Fruit fly (Drosophila melanogaster) whole organism, embryonic: ENCODE measurements around the gene Sirt6.

ENCODE experiments used
- Ada2b ChIP-seq: fragments of 200-800 bp; sonication (Bioruptor generic); IDR thresholded peaks from 2 replicates; pipeline ENCODE4 v1.3.6; 2022; ENCODE audit warnings: missing biosample characterization, missing genetic modification characterization
- Antp ChIP-seq: fragments of 200-800 bp; sonication (Bioruptor generic); optimal IDR thresholded peaks from 3 replicates; lab custom pipeline; 2016; ENCODE audit warnings: missing biosample characterization, missing genetic modification characterization
- CG11456 ChIP-seq: fragments of 200-800 bp; sonication (Bioruptor generic); IDR thresholded peaks from 3 replicates; pipeline ENCODE4 v1.3.6; 2022; ENCODE audit warnings: missing biosample characterization, missing genetic modification characterization
- CG11723 ChIP-seq: fragments of 200-800 bp; sonication (Bioruptor generic); optimal IDR thresholded peaks from 2 replicates; lab custom pipeline; 2017; ENCODE audit warnings: missing biosample characterization, mild to moderate bottlenecking, missing genetic modification characterization
- CG12659 ChIP-seq: fragments of 200-800 bp; sonication (Bioruptor generic); optimal IDR thresholded peaks from 3 replicates; lab custom pipeline; 2017; ENCODE audit warnings: mild to moderate bottlenecking, missing biosample characterization, missing genetic modification reagents, missing genetic modification characterization
- CG13287 ChIP-seq: fragments of 200-800 bp; sonication (Bioruptor generic); IDR thresholded peaks from 2 replicates; pipeline ENCODE4 v1.3.6; 2022; ENCODE audit warnings: missing biosample characterization, missing genetic modification characterization; ENCODE audit not compliant: partially characterized antibody
- CG14050 ChIP-seq: fragments of 200-800 bp; sonication (Bioruptor generic); IDR thresholded peaks from 3 replicates; pipeline ENCODE4 v1.3.6; 2022; ENCODE audit warnings: missing biosample characterization, missing genetic modification characterization
- CG14965 ChIP-seq: fragments of 200-800 bp; sonication (Bioruptor generic); optimal IDR thresholded peaks from 2 replicates; lab custom pipeline; 2016; ENCODE audit warnings: missing biosample characterization, missing genetic modification characterization, borderline replicate concordance
- CG15011 ChIP-seq: fragments of 200-800 bp; sonication (Bioruptor generic); optimal IDR thresholded peaks from 3 replicates; lab custom pipeline; 2018; ENCODE audit warnings: missing biosample characterization, mild to moderate bottlenecking, missing genetic modification characterization
- CG15696 ChIP-seq: fragments of 200-800 bp; sonication (Bioruptor generic); optimal IDR thresholded peaks from 2 replicates; lab custom pipeline; 2019; ENCODE audit warnings: missing biosample characterization, mild to moderate bottlenecking, missing genetic modification characterization, moderate library complexity
- CG18011 ChIP-seq: fragments of 200-800 bp; sonication (Bioruptor generic); optimal IDR thresholded peaks from 2 replicates; lab custom pipeline; 2017; ENCODE audit warnings: missing biosample characterization, missing genetic modification characterization, mild to moderate bottlenecking, moderate library complexity, missing genotype
- CG18599 ChIP-seq: fragments of 200-800 bp; sonication (Bioruptor generic); optimal IDR thresholded peaks from 3 replicates; lab custom pipeline; 2017; ENCODE audit warnings: missing biosample characterization, missing genetic modification characterization, mild to moderate bottlenecking, moderate library complexity, missing genetic modification reagents
- CG3407 ChIP-seq: fragments of 200-800 bp; sonication (Bioruptor generic); optimal IDR thresholded peaks from 2 replicates; lab custom pipeline; 2018; ENCODE audit warnings: missing biosample characterization, mild to moderate bottlenecking, missing genetic modification characterization
- CG34376 ChIP-seq: fragments of 200-800 bp; sonication (Bioruptor generic); optimal IDR thresholded peaks from 2 replicates; lab custom pipeline; 2018; ENCODE audit warnings: missing biosample characterization, mild to moderate bottlenecking, missing genetic modification characterization
- CG4282 ChIP-seq: fragments of 200-800 bp; sonication (Bioruptor generic); optimal IDR thresholded peaks from 2 replicates; lab custom pipeline; 2016; ENCODE audit warnings: missing biosample characterization, missing genetic modification characterization
- CG4404 ChIP-seq: fragments of 200-800 bp; sonication (Bioruptor generic); IDR thresholded peaks from 2 replicates; pipeline ENCODE4 v1.3.6; 2022; ENCODE audit warnings: missing biosample characterization, missing genetic modification characterization
- CG4707 ChIP-seq: fragments of 200-800 bp; sonication (Bioruptor generic); optimal IDR thresholded peaks from 2 replicates; lab custom pipeline; 2018; ENCODE audit warnings: missing biosample characterization, mild to moderate bottlenecking, missing genetic modification characterization, moderate library complexity
- CG4854 ChIP-seq: fragments of 200-800 bp; sonication (Bioruptor generic); optimal IDR thresholded peaks from 2 replicates; lab custom pipeline; 2016; ENCODE audit warnings: missing biosample characterization, missing genetic modification characterization, inconsistent platforms
- CG6654 ChIP-seq: fragments of 200-800 bp; sonication (Bioruptor generic); optimal IDR thresholded peaks from 2 replicates; lab custom pipeline; 2017; ENCODE audit warnings: missing biosample characterization, mild to moderate bottlenecking, missing genetic modification characterization
- CG6854 ChIP-seq: fragments of 200-800 bp; sonication (Bioruptor generic); optimal IDR thresholded peaks from 3 replicates; lab custom pipeline; 2017; ENCODE audit warnings: missing biosample characterization, mild to moderate bottlenecking, missing genetic modification characterization
- CG8478 ChIP-seq: fragments of >200 bp; optimal IDR thresholded peaks from 2 replicates; lab custom pipeline; 2018
- CG9932 ChIP-seq: fragments of 200-800 bp; sonication (Bioruptor generic); IDR thresholded peaks from 2 replicates; pipeline ENCODE4 v1.3.6; 2022; ENCODE audit warnings: missing biosample characterization, missing genetic modification characterization
- Dip2 ChIP-seq: fragments of 200-800 bp; sonication (Bioruptor generic); IDR thresholded peaks from 2 replicates; pipeline ENCODE4 v1.3.6; 2022; ENCODE audit warnings: missing biosample characterization, missing genetic modification characterization
- Dip3 ChIP-seq: fragments of 200-800 bp; sonication (Bioruptor generic); optimal IDR thresholded peaks from 3 replicates; lab custom pipeline; 2016; ENCODE audit warnings: missing biosample characterization, missing genetic modification characterization
- Elba2 ChIP-seq: fragments of 200-800 bp; sonication (Bioruptor generic); optimal IDR thresholded peaks from 3 replicates; lab custom pipeline; 2016; ENCODE audit warnings: missing biosample characterization, missing genetic modification characterization
- Gug ChIP-seq: fragments of 200-800 bp; sonication (Bioruptor generic); IDR thresholded peaks from 4 replicates; pipeline ENCODE4 v1.3.6; 2022; ENCODE audit warnings: missing biosample characterization, missing genetic modification characterization
- HHEX ChIP-seq: fragments of 200-800 bp; sonication (Bioruptor generic); optimal IDR thresholded peaks from 3 replicates; lab custom pipeline; 2017; ENCODE audit warnings: missing biosample characterization, mild to moderate bottlenecking, missing genetic modification characterization, missing genetic modification reagents
- HLH54F ChIP-seq: fragments of 200-800 bp; sonication (Bioruptor generic); optimal IDR thresholded peaks from 3 replicates; lab custom pipeline; 2016; ENCODE audit warnings: missing biosample characterization, missing genetic modification characterization
- MESR4 ChIP-seq: fragments of 200-800 bp; sonication (Bioruptor generic); optimal IDR thresholded peaks from 2 replicates; lab custom pipeline; 2018; ENCODE audit warnings: missing biosample characterization, mild to moderate bottlenecking, missing genetic modification characterization, moderate library complexity
- Sox100B ChIP-seq: fragments of 200-800 bp; sonication (Bioruptor generic); optimal IDR thresholded peaks from 3 replicates; lab custom pipeline; 2018; ENCODE audit warnings: missing biosample characterization, mild to moderate bottlenecking, missing genetic modification characterization
- Tbp ChIP-seq: fragments of >200 bp; optimal IDR thresholded peaks from 2 replicates; lab custom pipeline; 2018; ENCODE audit warnings: missing biosample characterization, missing genetic modification characterization
- Xrp1 ChIP-seq: fragments of 200-800 bp; sonication (Bioruptor generic); IDR thresholded peaks from 2 replicates; pipeline ENCODE4 v1.3.6; 2022; ENCODE audit warnings: missing biosample characterization, missing genetic modification characterization
- cg ChIP-seq: fragments of 200-800 bp; sonication (Bioruptor generic); optimal IDR thresholded peaks from 3 replicates; lab custom pipeline; 2019; ENCODE audit warnings: missing biosample characterization, mild to moderate bottlenecking, missing genetic modification characterization, moderate library complexity
- chm ChIP-seq: fragments of 200-800 bp; sonication (Bioruptor generic); IDR thresholded peaks from 2 replicates; pipeline ENCODE4 v1.3.6; 2022; ENCODE audit warnings: missing biosample characterization, missing genetic modification characterization
- dan ChIP-seq: fragments of 200-800 bp; sonication (Bioruptor generic); IDR thresholded peaks from 2 replicates; pipeline ENCODE4 v1.3.6; 2022; ENCODE audit warnings: missing biosample characterization, missing genetic modification characterization
- dimm ChIP-seq: fragments of 200-800 bp; sonication (Bioruptor generic); IDR thresholded peaks from 2 replicates; pipeline ENCODE4 v1.3.6; 2022; ENCODE audit warnings: missing biosample characterization, missing genetic modification characterization
- en ChIP-seq: fragments of 200-800 bp; sonication (Bioruptor generic); optimal IDR thresholded peaks from 2 replicates; lab custom pipeline; 2016; ENCODE audit warnings: missing biosample characterization, missing genetic modification characterization
- jigr1 ChIP-seq: fragments of 200-800 bp; sonication (Bioruptor generic); IDR thresholded peaks from 3 replicates; pipeline ENCODE4 v1.3.6; 2022; ENCODE audit warnings: missing biosample characterization, missing genetic modification characterization
- jing ChIP-seq: fragments of 200-800 bp; sonication (Bioruptor generic); optimal IDR thresholded peaks from 2 replicates; lab custom pipeline; 2018; ENCODE audit warnings: missing biosample characterization, mild to moderate bottlenecking, missing genetic modification characterization
- kah ChIP-seq: fragments of 200-800 bp; sonication (Bioruptor generic); optimal IDR thresholded peaks from 2 replicates; lab custom pipeline; 2018; ENCODE audit warnings: missing biosample characterization, mild to moderate bottlenecking, missing genetic modification characterization
- lola ChIP-seq, 3 experiments: fragments of >200 bp in 2 of 3; fragments of 200-800 bp in 1 of 3; sonication (Bioruptor generic) in 1 of 3; optimal IDR thresholded peaks; 2 replicates each; lab custom pipeline; 2017 to 2019; ENCODE audit warnings: missing biosample characterization in 3 of 3, missing genetic modification characterization in 3 of 3, mild to moderate bottlenecking in 1 of 3, moderate library complexity in 1 of 3
- odd ChIP-seq: fragments of 200-800 bp; sonication (Bioruptor generic); optimal IDR thresholded peaks from 2 replicates; lab custom pipeline; 2017; ENCODE audit warnings: missing biosample characterization, mild to moderate bottlenecking, missing genetic modification characterization
- run ChIP-seq: fragments of 200-800 bp; sonication (Bioruptor generic); optimal IDR thresholded peaks from 3 replicates; lab custom pipeline; 2018; ENCODE audit warnings: missing biosample characterization, mild to moderate bottlenecking, missing genetic modification characterization
- sqz ChIP-seq: fragments of 200-800 bp; sonication (Bioruptor generic); optimal IDR thresholded peaks from 3 replicates; lab custom pipeline; 2018; ENCODE audit warnings: missing biosample characterization, mild to moderate bottlenecking, missing genetic modification characterization
- ssp ChIP-seq: fragments of 200-800 bp; sonication (Bioruptor generic); IDR thresholded peaks from 2 replicates; pipeline ENCODE4 v1.3.6; 2022; ENCODE audit warnings: missing biosample characterization, missing genetic modification characterization
- sug ChIP-seq: fragments of 200-800 bp; optimal IDR thresholded peaks from 2 replicates; lab custom pipeline; 2019; ENCODE audit warnings: missing biosample characterization, mild to moderate bottlenecking, missing genetic modification characterization, moderate library complexity
- tap ChIP-seq: fragments of 200-800 bp; optimal IDR thresholded peaks from 3 replicates; lab custom pipeline; 2019; ENCODE audit warnings: missing biosample characterization, mild to moderate bottlenecking, missing genetic modification characterization, moderate library complexity
- unc-4 ChIP-seq: fragments of 200-800 bp; sonication (Bioruptor generic); IDR thresholded peaks from 2 replicates; pipeline ENCODE4 v1.3.6; 2022; ENCODE audit warnings: missing biosample characterization, missing genetic modification characterization; ENCODE audit not compliant: partially characterized antibody
- unpg ChIP-seq: fragments of 200-800 bp; sonication (Bioruptor generic); optimal IDR thresholded peaks from 3 replicates; lab custom pipeline; 2018; ENCODE audit warnings: missing biosample characterization, mild to moderate bottlenecking, missing genetic modification characterization, moderate library complexity
- wdn ChIP-seq: fragments of 200-800 bp; sonication (Bioruptor generic); IDR thresholded peaks from 2 replicates; pipeline ENCODE4 v1.3.6; 2022; ENCODE audit warnings: missing biosample characterization, missing genetic modification characterization

The Sirt6 gene

DNA sequence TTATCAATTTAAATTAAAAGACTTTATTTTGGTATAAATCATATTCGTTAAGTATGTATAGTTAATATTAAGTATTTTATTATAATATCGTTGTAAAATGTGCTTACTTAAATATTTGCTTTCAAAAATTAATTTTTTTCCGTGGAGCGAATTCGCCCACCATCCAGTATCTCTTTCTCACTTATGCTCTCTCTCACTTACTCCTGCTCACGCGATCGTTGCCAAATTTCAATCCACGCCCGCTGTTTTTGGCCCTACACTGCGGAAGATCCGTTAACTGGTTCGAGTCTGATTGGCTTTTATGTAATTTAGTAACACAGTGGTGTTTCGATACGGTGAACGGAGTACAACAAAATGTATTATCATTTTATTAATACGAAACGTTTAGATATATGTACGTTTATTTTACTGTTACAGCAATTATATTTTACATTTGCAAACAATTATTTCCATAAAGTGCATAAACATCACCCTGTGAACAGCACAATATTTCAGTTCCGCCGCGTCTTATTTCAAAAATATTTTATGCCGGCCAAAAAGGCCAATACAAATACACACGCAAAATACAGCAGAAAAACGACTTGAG lies 4.0 kb upstream of the Sirt6 start (continued):
- no peak for TF ChIP-seq CG8478 (lab: Kevin White, UChicago)
- TF ChIP-seq kah, result no peak
- TF ChIP-seq CG18599 (GFP tag; lab: Kevin White, UChicago), result peak; percentile 77
- TF ChIP-seq Tbp (GFP tag; lab: Kevin White, UChicago), result no peak
- no peak for TF ChIP-seq CG3407 (GFP tag; lab: Kevin White, UChicago)
- TF ChIP-seq cg, result peak; percentile 35
- peak; percentile 41; the same call in 1 of the 2 replicates for TF ChIP-seq chm (GFP tag; lab: Robert Waterston, UW)
- TF ChIP-seq tap (tag; lab: Kevin White, UChicago), result no peak
- peak; percentile 24 for TF ChIP-seq HLH54F (GFP tag; lab: Kevin White, UChicago)
- peak; percentile 2 for TF ChIP-seq CG11723
- peak; percentile 41 for TF ChIP-seq HHEX (GFP tag; lab: Kevin White, UChicago)
- peak; percentile 18; the same call in 1 of the 4 replicates for TF ChIP-seq Gug (GFP tag; lab: Robert Waterston, UW)
- no peak; the same call in 2 of the 3 replicates for TF ChIP-seq CG14050 (GFP tag; lab: Robert Waterston, UW)
- peak; percentile 52 for TF ChIP-seq wdn (GFP tag; lab: Robert Waterston, UW)
- no peak for TF ChIP-seq Antp (GFP tag; lab: Kevin White, UChicago)
- TF ChIP-seq CG11456 (GFP tag; lab: Robert Waterston, UW), result peak; percentile 52; the same call in 1 of the 3 replicates
- no peak for TF ChIP-seq CG34376 (GFP tag; lab: Kevin White, UChicago)
- TF ChIP-seq Ada2b, result peak; percentile 34
- TF ChIP-seq CG12659 (GFP tag; lab: Kevin White, UChicago), result peak; percentile 58
- TF ChIP-seq CG6854 (GFP tag; lab: Kevin White, UChicago), result no peak
- TF ChIP-seq unc-4 (GFP tag; lab: Robert Waterston, UW), result no peak
- peak; percentile 33 for TF ChIP-seq CG4854 (GFP tag; lab: Kevin White, UChicago)
- no peak for TF ChIP-seq en (GFP tag; lab: Kevin White, UChicago)
- TF ChIP-seq CG18011 (GFP tag; lab: Kevin White, UChicago), result no peak
- no peak for TF ChIP-seq CG15696 (tag; lab: Kevin White, UChicago)
- TF ChIP-seq CG4404, result peak; percentile 26; the same call in 1 of the 2 replicates
- no peak for TF ChIP-seq run (tag; lab: Kevin White, UChicago)
- no peak for TF ChIP-seq CG13287
- no peak for TF ChIP-seq CG4707 (GFP tag; lab: Kevin White, UChicago)
- TF ChIP-seq Dip2, result no peak
- peak; percentile 52 for TF ChIP-seq Xrp1
- no peak for TF ChIP-seq CG14965 (GFP tag; lab: Kevin White, UChicago)
- peak; percentile 72 for TF ChIP-seq Dip3 (GFP tag; lab: Kevin White, UChicago)
- TF ChIP-seq MESR4 (GFP tag; lab: Kevin White, UChicago), result no peak
- no peak for TF ChIP-seq odd (GFP tag; lab: Kevin White, UChicago)
- TF ChIP-seq jigr1 (GFP tag; lab: Robert Waterston, UW), result no peak
- peak; percentile 36 for TF ChIP-seq sug
- peak; percentile 82 for TF ChIP-seq CG9932 (GFP tag; lab: Robert Waterston, UW)
- no peak for TF ChIP-seq jing (GFP tag; lab: Kevin White, UChicago)
- TF ChIP-seq sqz, result no peak
- TF ChIP-seq unpg (GFP tag; lab: Kevin White, UChicago), result peak; percentile 31
- TF ChIP-seq dan (GFP tag; lab: Robert Waterston, UW), result no peak
- no peak for TF ChIP-seq lola (GFP tag; optimal IDR thresholded peaks at IDR 0.05; lab: Kevin White, UChicago)
- peak; percentile 29 for TF ChIP-seq Sox100B
- TF ChIP-seq Elba2 (GFP tag; lab: Kevin White, UChicago), result no peak
- TF ChIP-seq CG15011 (GFP tag; lab: Kevin White, UChicago), result peak; percentile 47
- no peak for TF ChIP-seq CG6654 (GFP tag; lab: Kevin White, UChicago)
- TF ChIP-seq dimm (GFP tag; lab: Robert Waterston, UW), result no peak
- no peak for TF ChIP-seq CG4282 (GFP tag; lab: Kevin White, UChicago)
- peak; percentile 20; the same call in 1 of the 2 replicates for TF ChIP-seq ssp (GFP tag; lab: Robert Waterston, UW)
